Fruit fly (Drosophila melanogaster): ENCODE data around the gene CG5131.

The CG5131 gene

dm6 chr2L:17514090-17514715 lies 29.9 kb downstream of the CG5131 start (continued):
- peak; percentile 48 for TF ChIP-seq jing (GFP tag; optimal IDR thresholded peaks at IDR 0.05)
- peak; percentile 88 for TF ChIP-seq Oli (tag; optimal IDR thresholded peaks at IDR 0.05)
- TF ChIP-seq salm (tag; optimal IDR thresholded peaks at IDR 0.05) = peak; percentile 74
- TF ChIP-seq Doc2 (GFP tag; IDR thresholded peaks at IDR 0.05) = no peak
- peak; percentile 73 for TF ChIP-seq CG12236 (GFP tag; optimal IDR thresholded peaks at IDR 0.05)
- peak; percentile 85 for TF ChIP-seq so (GFP tag; IDR thresholded peaks at IDR 0.05)
- no peak for TF ChIP-seq cas (GFP tag; IDR thresholded peaks at IDR 0.05)
- peak; percentile 42 for TF ChIP-seq CG7928 (GFP tag; optimal IDR thresholded peaks at IDR 0.05)
- TF ChIP-seq Chrac-16 (GFP tag; optimal IDR thresholded peaks at IDR 0.05) = peak; percentile 84
- peak; percentile 76 for TF ChIP-seq CG9609 (GFP tag; optimal IDR thresholded peaks at IDR 0.05)
- TF ChIP-seq sob (GFP tag; IDR thresholded peaks at IDR 0.05) = peak; percentile 84
- TF ChIP-seq shn (GFP tag; optimal IDR thresholded peaks at IDR 0.05) = peak; percentile 43
- peak; percentile 56; the same call in 1 of the 2 replicates for TF ChIP-seq MBD-R2 (GFP tag; IDR thresholded peaks at IDR 0.05)
- peak; percentile 74 for TF ChIP-seq Dbx (GFP tag; IDR thresholded peaks at IDR 0.05)
- peak; percentile 84 for TF ChIP-seq CG6254 (GFP tag; optimal IDR thresholded peaks at IDR 0.05)
- peak; percentile 84 for TF ChIP-seq Nf-YA (GFP tag; IDR thresholded peaks at IDR 0.05)
- TF ChIP-seq CG8924 (tag; optimal IDR thresholded peaks at IDR 0.05) = peak; percentile 93
- TF ChIP-seq nau (GFP tag; optimal IDR thresholded peaks at IDR 0.05) = peak; percentile 68
- peak; percentile 83 for TF ChIP-seq CG6813 (GFP tag; optimal IDR thresholded peaks at IDR 0.05)
- TF ChIP-seq CG10543 (GFP tag; optimal IDR thresholded peaks at IDR 0.05) = peak; percentile 88
- TF ChIP-seq Hey (tag; optimal IDR thresholded peaks at IDR 0.05) = peak; percentile 48
- TF ChIP-seq bbx (GFP tag; IDR thresholded peaks at IDR 0.05; ENCODE audit: partially characterized antibody) = no peak
- peak; percentile 94 for TF ChIP-seq CG2678 (tag; optimal IDR thresholded peaks at IDR 0.05)
- TF ChIP-seq Dek (tag; optimal IDR thresholded peaks at IDR 0.05) = peak; percentile 83
- peak; percentile 72 for TF ChIP-seq esg (GFP tag; conservative IDR thresholded peaks at IDR 0.05)
- TF ChIP-seq ato (GFP tag; IDR thresholded peaks at IDR 0.05; ENCODE audit: partially characterized antibody) = no peak
- peak; percentile 84 for TF ChIP-seq chm (GFP tag; IDR thresholded peaks at IDR 0.05)
- TF ChIP-seq vnd (GFP tag; IDR thresholded peaks at IDR 0.05; ENCODE audit: partially characterized antibody) = no peak
- no peak for TF ChIP-seq CG15479 (GFP tag; optimal IDR thresholded peaks at IDR 0.05)
- TF ChIP-seq Hr3 (GFP tag; optimal IDR thresholded peaks at IDR 0.05) = peak; percentile 86
- peak; percentile 46 for TF ChIP-seq CG7987 (GFP tag; optimal IDR thresholded peaks at IDR 0.05)
- peak; percentile 94 for TF ChIP-seq CG9727 (GFP tag; optimal IDR thresholded peaks at IDR 0.05)
- peak; percentile 78 for TF ChIP-seq H2.0 (GFP tag; IDR thresholded peaks at IDR 0.05)
- peak; percentile 87 for TF ChIP-seq CG2875 (GFP tag; optimal IDR thresholded peaks at IDR 0.05)
- TF ChIP-seq CG6272 (GFP tag; IDR thresholded peaks at IDR 0.05) = peak; percentile 77
- peak; percentile 18 for TF ChIP-seq CG17186 (GFP tag; optimal IDR thresholded peaks at IDR 0.05)
- TF ChIP-seq Aef1 (GFP tag; IDR thresholded peaks at IDR 0.05) = peak; percentile 71
- TF ChIP-seq al (GFP tag; IDR thresholded peaks at IDR 0.05) = peak; percentile 47; the same call in 1 of the 2 replicates
- no peak for TF ChIP-seq prd (optimal IDR thresholded peaks at IDR 0.05)
- TF ChIP-seq prd (GFP tag; IDR thresholded peaks at IDR 0.05) = peak; percentile 91
- peak; percentile 63 for TF ChIP-seq CG11247 (GFP tag; IDR thresholded peaks at IDR 0.05)
- peak; percentile 64; the same call in 1 of the 2 replicates for TF ChIP-seq bowl (GFP tag; IDR thresholded peaks at IDR 0.05)
- TF ChIP-seq peb (GFP tag; IDR thresholded peaks at IDR 0.05) = peak; percentile 72
- TF ChIP-seq CG15011 (GFP tag; optimal IDR thresholded peaks at IDR 0.05) = peak; percentile 72
- peak; percentile 27; the same call in 1 of the 3 replicates for TF ChIP-seq Optix (GFP tag; IDR thresholded peaks at IDR 0.05)
- no peak; the same call in 1 of the 2 replicates for TF ChIP-seq dati (GFP tag; IDR thresholded peaks at IDR 0.05)
- TF ChIP-seq HLH54F (GFP tag; optimal IDR thresholded peaks at IDR 0.05) = peak; percentile 67
- TF ChIP-seq grau (tag; optimal IDR thresholded peaks at IDR 0.05) = peak; percentile 89
- TF ChIP-seq Ets97D (GFP tag; optimal IDR thresholded peaks at IDR 0.05) = peak; percentile 34
- TF ChIP-seq CG12219 (GFP tag; optimal IDR thresholded peaks at IDR 0.05) = peak; percentile 83
